Worm (Caenorhabditis elegans): ENCODE data around the gene sma-3.

DNA sequence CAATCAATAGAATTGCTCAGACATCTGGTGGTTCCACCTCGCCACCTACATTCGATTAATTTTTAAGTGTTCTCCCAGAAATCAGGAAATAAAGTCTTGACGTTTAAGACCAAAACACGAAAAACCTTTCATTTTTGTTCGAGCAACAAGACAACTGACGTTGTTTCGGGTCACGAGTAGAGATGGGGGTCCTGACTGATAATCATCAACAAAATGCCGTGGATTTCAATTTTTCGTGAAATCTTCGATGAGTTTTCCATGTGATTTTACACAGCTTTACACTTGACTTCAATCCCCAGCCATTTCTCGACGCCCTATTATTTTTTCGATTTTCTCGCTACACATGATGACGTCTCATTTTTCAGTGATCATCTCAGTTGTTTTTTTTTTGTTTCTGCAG is 7.3 kb upstream of the sma-3 start:
- TF ChIP-seq ztf-23 (GFP tag; IDR thresholded peaks at IDR 0.05) = no peak
- TF ChIP-seq tab-1 (GFP tag; IDR thresholded peaks at IDR 0.05) = no peak
- TF ChIP-seq med-1 (GFP tag; optimal IDR thresholded peaks at IDR 0.05; ENCODE audit: insufficient read depth) = no peak
- no peak for TF ChIP-seq flt-1 (GFP tag; IDR thresholded peaks at IDR 0.05)
- TF ChIP-seq cog-1 (tag; optimal IDR thresholded peaks at IDR 0.05) = no peak
